Fruit fly (Drosophila melanogaster) ovary, adult (tissue): Measurements from ENCODE around the gene CG11037.

ENCODE experiments used
- CG17801 ChIP-seq: fragments of 200-800 bp; optimal IDR thresholded peaks from 2 replicates; lab custom pipeline; 2019; ENCODE audit warnings: missing biosample characterization, mild to moderate bottlenecking, missing genetic modification characterization, moderate library complexity; ENCODE audit not compliant: partially characterized antibody

Gene CG11037

dm6 chr3L:20914375-20914774 lies 46.8 kb downstream of the CG11037 start:
- no peak for TF ChIP-seq CG17801 (GFP tag; lab: Kevin White, UChicago)
